Worm (Caenorhabditis elegans): ENCODE measurements around the gene ZK856.11.

Gene ZK856.11

ce11 chrV:10206502-10206901 is 1.8 kb upstream of the ZK856.11 start, which contains the start of gene rpc-25:
Gene rpc-25 (minus strand): TSS chrV:10206602.
- TF ChIP-seq lsy-2 (tag; optimal IDR thresholded peaks at IDR 0.05), result no peak
- no peak for TF ChIP-seq dmd-4 (tag; optimal IDR thresholded peaks at IDR 0.05)
- TF ChIP-seq ZK546.5 (tag; optimal IDR thresholded peaks at IDR 0.05), result no peak
- TF ChIP-seq mdl-1 (tag; optimal IDR thresholded peaks at IDR 0.05), result no peak
- TF ChIP-seq fos-1 (tag; optimal IDR thresholded peaks at IDR 0.05), result no peak
- no peak for TF ChIP-seq blmp-1 (tag; optimal IDR thresholded peaks at IDR 0.05; ENCODE audit: insufficient read depth)
- no peak for TF ChIP-seq nhr-23 (tag; optimal IDR thresholded peaks at IDR 0.05)
- no peak for TF ChIP-seq nhr-11 (tag; optimal IDR thresholded peaks at IDR 0.05)
- no peak for TF ChIP-seq aly-2 (tag; optimal IDR thresholded peaks at IDR 0.05)
- no peak for TF ChIP-seq unc-62 (GFP tag; optimal IDR thresholded peaks at IDR 0.05)
- no peak for TF ChIP-seq alr-1 (tag; optimal IDR thresholded peaks at IDR 0.05)
- TF ChIP-seq snpc-4 (tag; optimal IDR thresholded peaks at IDR 0.05), result no peak
- no peak for TF ChIP-seq lin-39 (tag; optimal IDR thresholded peaks at IDR 0.05)
- TF ChIP-seq C34F6.9 (tag; optimal IDR thresholded peaks at IDR 0.05), result no peak
- no peak for TF ChIP-seq nhr-21 (tag; optimal IDR thresholded peaks at IDR 0.05)
- no peak for TF ChIP-seq mab-5 (tag; optimal IDR thresholded peaks at IDR 0.05)

- TF ChIP-seq ceh-16 (tag; optimal IDR thresholded peaks at IDR 0.05), result no peak
- no peak for TF ChIP-seq C34F6.9 (tag; optimal IDR thresholded peaks at IDR 0.05)
- TF ChIP-seq snpc-4 (tag; optimal IDR thresholded peaks at IDR 0.05), result no peak
- no peak for TF ChIP-seq mdl-1 (tag; optimal IDR thresholded peaks at IDR 0.05)
- TF ChIP-seq aly-2 (tag; optimal IDR thresholded peaks at IDR 0.05), result no peak
- no peak for TF ChIP-seq alr-1 (tag; optimal IDR thresholded peaks at IDR 0.05)
- TF ChIP-seq nhr-6 (tag; optimal IDR thresholded peaks at IDR 0.05), result no peak
- TF ChIP-seq zag-1 (tag; optimal IDR thresholded peaks at IDR 0.05), result no peak
- TF ChIP-seq lsy-2 (tag; optimal IDR thresholded peaks at IDR 0.05), result no peak
- TF ChIP-seq dmd-4 (tag; optimal IDR thresholded peaks at IDR 0.05), result no peak
- TF ChIP-seq mab-5 (tag; optimal IDR thresholded peaks at IDR 0.05), result no peak
- TF ChIP-seq nhr-10 (tag; optimal IDR thresholded peaks at IDR 0.05), result no peak
These were observed 745 bp upstream of the ZK856.11 start, which contains the start of gene ZK856.16 for ce11 chrV:10205483-10205882. Gene ZK856.16 (minus strand): TSS chrV:10205583.

- TF ChIP-seq blmp-1 (tag; optimal IDR thresholded peaks at IDR 0.05; ENCODE audit: insufficient read depth), result peak; percentile 59
- TF ChIP-seq dmd-4 (tag; optimal IDR thresholded peaks at IDR 0.05), result no peak
- TF ChIP-seq nhr-11 (tag; optimal IDR thresholded peaks at IDR 0.05), result no peak
- peak in 1 of 2 experiments; percentile 0 for TF ChIP-seq lsy-2 (tag; optimal IDR thresholded peaks at IDR 0.05)
- peak; percentile 17 for TF ChIP-seq ama-1 (optimal IDR thresholded peaks at IDR 0.05)
- TF ChIP-seq sma-9 (GFP tag; optimal IDR thresholded peaks at IDR 0.05), result peak; percentile 2
- no peak for TF ChIP-seq sma-9 (tag; optimal IDR thresholded peaks at IDR 0.05)
- peak; percentile 76 for TF ChIP-seq crh-2 (tag; optimal IDR thresholded peaks at IDR 0.05)
- no peak for TF ChIP-seq mdl-1 (tag; optimal IDR thresholded peaks at IDR 0.05)
- peak; percentile 70 for TF ChIP-seq fos-1 (tag; optimal IDR thresholded peaks at IDR 0.05)
- peak; percentile 14 for TF ChIP-seq nhr-129 (tag; optimal IDR thresholded peaks at IDR 0.05)
These were observed 1.2 kb downstream of the ZK856.11 start, which contains the start of gene chpf-1 for ce11 chrV:10203435-10204009. Gene chpf-1 (minus strand): TSS chrV:10203485.

ce11 chrV:10202340-10202739 is 2.4 kb downstream of the ZK856.11 start:
- no peak for TF ChIP-seq lin-11 (tag; optimal IDR thresholded peaks at IDR 0.05)
- TF ChIP-seq nhr-23 (tag; optimal IDR thresholded peaks at IDR 0.05), result no peak
- TF ChIP-seq unc-62 (GFP tag; optimal IDR thresholded peaks at IDR 0.05), result no peak
- TF ChIP-seq nhr-21 (tag; optimal IDR thresholded peaks at IDR 0.05), result no peak
- TF ChIP-seq ztf-4 (tag; optimal IDR thresholded peaks at IDR 0.05), result no peak

ce11 chrV:10201913-10202312 is 2.8 kb downstream of the ZK856.11 start, which contains the start of gene ZK856.7:
Gene ZK856.7 (plus strand): TSS chrV:10202098.
- TF ChIP-seq egl-27 (tag; optimal IDR thresholded peaks at IDR 0.05), result no peak
- TF ChIP-seq Y55F3AM.14 (GFP tag; optimal IDR thresholded peaks at IDR 0.05), result no peak
- TF ChIP-seq nhr-25 (tag; optimal IDR thresholded peaks at IDR 0.05), result peak; percentile 25
- TF ChIP-seq lsy-2 (tag; optimal IDR thresholded peaks at IDR 0.05), result peak in 1 of 2 experiments; percentile 11
- peak; percentile 37 for TF ChIP-seq crh-2 (tag; optimal IDR thresholded peaks at IDR 0.05)
- no peak for TF ChIP-seq nhr-77 (tag; optimal IDR thresholded peaks at IDR 0.05)
- TF ChIP-seq ztf-11 (tag; optimal IDR thresholded peaks at IDR 0.05), result no peak

All from whole organism, L2 larva.